Fruit fly (Drosophila melanogaster) ovary, adult (tissue): Measurements from ENCODE around the gene CG9917.

Experiments used
- CG17801 ChIP-seq: fragments of 200-800 bp; optimal IDR thresholded peaks from 2 replicates; lab custom pipeline; 2019; ENCODE audit warnings: missing biosample characterization, mild to moderate bottlenecking, missing genetic modification characterization, moderate library complexity; ENCODE audit not compliant: partially characterized antibody

The CG9917 gene

DNA sequence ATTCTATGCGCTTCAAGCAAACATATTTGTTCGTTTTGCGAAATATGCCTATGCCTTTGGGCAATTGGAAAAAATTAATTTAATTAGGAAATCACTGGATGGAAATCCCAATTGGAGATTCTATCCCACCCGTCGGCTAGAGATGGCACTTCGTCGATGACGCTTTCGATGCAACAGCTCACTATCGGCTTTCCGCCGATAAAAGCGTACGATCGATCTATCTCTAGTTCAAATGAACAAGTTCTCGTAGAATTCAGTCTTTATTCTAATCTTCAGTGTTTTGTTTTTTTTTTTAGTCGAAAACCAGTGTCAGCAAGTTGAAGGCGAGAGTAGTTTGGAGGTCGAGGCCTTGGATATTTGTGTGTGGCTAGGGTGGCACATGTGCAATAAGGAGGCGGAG, at the start of gene CG9917, which contains the start of gene CG32579:
CG9917 (minus strand) TSS at position 169 of the 400 bp plus-strand sequence.
CG32579 (plus strand) TSS at position 224 of the 400 bp plus-strand sequence.
- peak; percentile 27 for TF ChIP-seq CG17801

DNA sequence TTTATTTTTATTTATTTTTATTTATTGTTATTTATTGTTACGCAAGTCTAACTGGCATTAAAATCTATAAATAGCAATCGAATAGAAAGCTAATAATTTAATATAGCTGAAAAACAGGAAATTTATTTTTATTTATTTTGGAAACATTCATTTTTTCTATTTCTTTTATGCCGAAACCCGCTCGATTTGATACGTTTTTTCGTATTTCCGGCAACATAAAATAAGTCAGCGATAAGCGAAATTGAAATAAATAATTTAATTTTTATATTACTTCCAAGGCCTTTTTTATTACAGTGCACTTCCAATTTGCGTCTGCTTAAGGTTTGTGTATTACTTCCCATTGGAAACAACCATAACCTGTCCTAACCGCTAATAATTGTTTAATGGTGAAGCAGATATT, 48.9 kb upstream of the CG9917 start:
- no peak for TF ChIP-seq CG17801

DNA sequence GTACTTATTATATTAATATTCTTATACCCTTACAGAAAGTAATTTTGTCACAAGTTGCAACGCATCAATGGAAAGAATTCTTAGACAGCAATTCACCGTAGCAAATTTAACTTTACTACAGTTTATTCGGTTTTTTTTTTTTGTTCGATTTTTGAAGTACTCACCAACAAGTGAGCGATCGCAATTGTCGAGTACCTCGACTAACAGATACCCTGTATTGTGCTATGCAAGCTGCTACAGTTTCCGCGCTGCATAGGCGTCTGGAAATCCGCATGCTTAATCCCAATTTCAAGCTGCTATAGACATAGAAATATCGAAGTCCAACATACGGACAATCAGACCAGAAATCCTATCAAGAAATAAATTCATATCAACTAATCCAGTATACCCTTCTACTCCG, 45.6 kb upstream of the CG9917 start:
- TF ChIP-seq CG17801, result no peak

DNA sequence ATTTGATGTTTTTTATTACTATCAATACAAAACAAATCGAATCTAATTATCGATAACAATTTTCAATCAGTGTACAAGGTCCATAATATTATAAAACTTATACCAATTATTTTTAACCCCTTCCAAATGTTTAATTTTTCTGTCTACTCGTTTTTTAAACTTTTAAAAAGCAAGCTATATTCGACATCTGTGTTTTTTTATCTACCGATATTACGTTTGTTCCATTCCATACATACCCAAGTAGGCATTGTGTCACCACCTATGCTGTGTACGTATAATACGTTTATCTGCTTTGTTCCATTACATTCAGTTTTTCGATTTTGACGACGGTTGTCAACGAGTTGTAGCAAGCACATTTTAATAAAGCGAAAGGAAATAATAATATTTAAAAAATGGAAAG, 38.3 kb upstream of the CG9917 start, which contains the start of gene nonA:
nonA (plus strand) TSS at position 264 of the 400 bp plus-strand sequence.
- TF ChIP-seq CG17801, result no peak

DNA sequence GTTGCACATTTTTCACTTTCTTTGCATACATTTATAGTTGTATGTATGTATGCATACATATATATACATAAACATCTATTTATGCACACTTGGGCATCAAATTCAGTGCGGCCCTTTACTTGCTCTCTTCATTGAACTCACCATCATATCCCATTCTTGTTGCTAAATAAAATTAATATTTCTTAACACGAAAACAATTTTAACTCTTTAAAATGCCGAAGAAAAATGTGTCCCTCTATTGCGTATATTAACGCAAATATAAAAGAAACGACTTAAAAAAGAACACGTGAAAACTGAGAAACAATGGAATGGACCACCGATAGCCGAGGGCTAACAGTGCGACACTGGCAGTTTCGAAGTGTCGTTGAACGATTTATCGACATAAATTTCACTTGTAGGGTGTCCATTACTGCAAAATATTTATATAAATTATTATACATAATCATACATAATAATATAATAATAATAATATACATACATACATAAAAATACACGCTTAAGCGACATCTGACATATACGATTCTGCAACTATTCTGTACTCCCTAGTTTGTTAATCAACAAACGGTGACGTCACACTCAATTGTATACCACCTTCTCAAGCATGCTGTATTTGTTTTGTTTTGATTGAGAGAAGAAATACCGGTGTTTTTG, 35.8 kb upstream of the CG9917 start, which contains the start of the genes U2af50 and PIG-Q:
U2af50 (minus strand) TSS at position 370 of the 651 bp plus-strand sequence.
PIG-Q (plus strand) TSS at position 474 of the 651 bp plus-strand sequence.
- TF ChIP-seq CG17801, result peak; percentile 94

DNA sequence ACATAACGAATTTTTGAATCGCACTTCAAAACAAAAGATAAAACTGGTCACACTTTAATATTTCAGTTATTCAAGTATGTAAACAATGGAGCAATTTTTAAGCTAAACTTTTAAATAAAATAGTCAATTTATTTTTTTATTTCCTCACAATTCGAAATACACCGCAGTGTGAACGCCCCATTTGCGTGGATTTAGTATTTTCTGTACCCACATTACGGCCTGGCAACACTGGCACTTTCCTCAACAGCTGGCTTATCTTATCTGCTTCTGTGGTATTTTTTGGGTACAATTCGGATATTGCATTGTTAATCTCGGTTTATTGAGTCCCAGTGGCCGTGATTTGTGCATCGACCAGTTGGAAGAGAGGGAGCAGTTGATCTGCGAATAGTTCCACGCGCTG, 27.0 kb upstream of the CG9917 start, which contains the start of gene sl:
sl (plus strand) TSS at position 254 of the 400 bp plus-strand sequence.
- no peak for TF ChIP-seq CG17801

DNA sequence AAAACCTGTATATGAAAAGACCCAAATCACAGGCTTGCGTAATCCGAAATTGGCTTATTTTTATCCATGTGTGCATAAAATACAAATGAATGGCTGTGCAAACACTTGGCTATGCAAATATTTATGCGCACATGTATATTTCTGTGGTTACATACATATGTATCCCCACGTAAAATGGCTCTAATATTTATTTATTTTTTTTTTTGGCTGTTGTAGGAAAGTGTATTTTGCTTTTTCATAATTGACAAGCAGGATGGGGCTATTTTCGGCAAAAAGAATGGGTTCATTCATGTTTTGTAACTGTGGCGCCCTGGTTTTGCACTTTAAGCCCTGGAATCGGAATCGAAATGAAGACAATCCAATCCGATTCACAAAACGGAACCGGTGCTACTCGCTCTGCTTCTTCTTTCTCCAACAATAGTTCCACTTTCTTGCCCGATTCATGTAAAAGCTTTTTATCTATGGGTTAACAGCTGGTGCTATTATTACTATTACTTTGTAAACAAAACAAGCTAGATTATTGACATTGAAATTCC, 12.1 kb upstream of the CG9917 start:
- TF ChIP-seq CG17801, result peak; percentile 66

DNA sequence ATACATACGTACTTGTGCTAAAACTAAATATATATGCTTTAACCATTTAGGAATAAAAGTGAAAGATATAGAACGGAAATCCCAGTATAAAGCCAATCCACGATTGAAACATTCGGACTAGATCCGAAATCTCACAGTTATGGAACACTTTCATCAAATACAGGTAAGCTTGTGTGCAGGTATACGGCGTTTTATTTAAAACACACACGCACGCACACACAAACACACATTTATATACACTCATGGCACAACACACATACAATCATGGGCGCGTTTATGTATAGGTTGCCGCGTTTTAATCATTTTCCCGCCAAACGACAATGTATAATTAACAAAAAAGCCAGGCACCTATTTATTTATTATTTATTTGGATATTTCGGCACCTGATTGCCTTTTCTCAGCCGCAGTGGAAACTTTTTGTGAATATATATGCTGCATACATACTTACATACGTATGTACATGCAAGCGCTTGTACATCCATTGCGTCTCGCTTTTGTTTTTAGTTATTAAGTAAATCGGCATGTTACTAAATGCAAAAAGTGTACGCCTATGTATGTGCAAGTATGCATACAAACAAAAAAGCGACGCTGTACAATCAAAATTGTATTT, 11.3 kb upstream of the CG9917 start:
- no peak for TF ChIP-seq CG17801

DNA sequence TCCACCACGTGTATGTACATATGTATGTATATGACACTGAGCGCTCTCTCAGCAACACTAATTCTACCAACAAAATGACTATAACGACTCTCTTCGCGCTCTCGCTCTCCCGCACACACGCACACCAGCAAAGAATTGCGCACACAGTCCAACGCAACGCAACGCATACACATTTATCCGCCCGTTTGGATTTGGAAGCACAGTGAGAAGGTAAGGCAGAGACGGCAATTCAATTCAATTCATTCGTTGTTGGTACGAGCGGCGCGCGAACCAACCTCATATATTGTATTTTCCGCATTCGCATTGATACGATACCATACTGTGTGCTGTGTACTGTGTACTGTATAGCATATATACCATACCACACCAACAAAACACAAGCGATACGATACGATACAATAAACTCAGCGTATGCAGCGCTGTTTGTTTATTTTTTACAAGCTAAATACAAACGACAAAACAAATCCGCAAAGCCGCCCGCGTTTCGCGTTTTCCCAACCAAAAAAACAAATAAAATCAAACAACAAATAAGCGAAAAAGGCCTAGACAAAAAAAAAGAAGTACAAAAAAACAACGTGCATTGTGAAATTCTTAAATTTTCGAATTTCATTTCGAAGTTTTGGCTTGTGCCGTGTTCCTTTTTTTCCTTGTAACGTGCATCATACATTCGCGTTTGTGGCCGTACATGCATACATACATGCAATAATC, 10.6 kb upstream of the CG9917 start, which contains the start of the genes CG9921 and Dsp1:
CG9921 (minus strand) TSS at position 167 of the 708 bp plus-strand sequence.
Dsp1 (plus strand) TSS at position 179 of the 708 bp plus-strand sequence.
- TF ChIP-seq CG17801, result peak; percentile 55

DNA sequence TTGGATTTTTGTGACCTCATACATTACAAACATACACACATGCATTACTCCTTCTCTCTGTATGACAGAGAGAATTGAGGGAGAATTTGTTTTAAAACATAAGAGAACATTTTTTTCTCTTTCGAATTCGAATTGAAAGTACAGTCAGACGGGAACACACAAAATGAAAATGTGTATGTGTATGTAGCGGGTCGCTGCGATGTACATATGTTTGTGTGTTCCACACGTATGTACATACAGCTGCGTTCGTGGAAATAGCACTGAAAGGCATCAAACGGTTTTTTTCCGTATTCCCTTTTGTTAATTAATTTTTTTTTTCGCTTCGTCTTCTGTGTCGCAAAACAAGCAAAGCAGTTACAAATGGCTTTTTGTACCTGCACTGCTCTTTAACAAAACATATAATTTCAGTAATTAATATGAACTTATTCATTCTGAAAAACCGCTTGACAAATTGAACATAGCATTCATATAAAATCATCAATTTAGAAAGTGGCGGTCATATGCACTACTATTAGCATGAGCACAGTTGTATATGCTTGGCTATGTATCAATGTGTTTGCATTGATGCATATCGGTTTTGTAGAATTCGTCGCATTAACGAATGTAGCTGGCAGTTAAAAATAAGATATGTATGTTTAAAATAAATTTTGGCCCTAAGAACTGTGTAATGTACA, 9.7 kb upstream of the CG9917 start:
- TF ChIP-seq CG17801, result peak; percentile 93

DNA sequence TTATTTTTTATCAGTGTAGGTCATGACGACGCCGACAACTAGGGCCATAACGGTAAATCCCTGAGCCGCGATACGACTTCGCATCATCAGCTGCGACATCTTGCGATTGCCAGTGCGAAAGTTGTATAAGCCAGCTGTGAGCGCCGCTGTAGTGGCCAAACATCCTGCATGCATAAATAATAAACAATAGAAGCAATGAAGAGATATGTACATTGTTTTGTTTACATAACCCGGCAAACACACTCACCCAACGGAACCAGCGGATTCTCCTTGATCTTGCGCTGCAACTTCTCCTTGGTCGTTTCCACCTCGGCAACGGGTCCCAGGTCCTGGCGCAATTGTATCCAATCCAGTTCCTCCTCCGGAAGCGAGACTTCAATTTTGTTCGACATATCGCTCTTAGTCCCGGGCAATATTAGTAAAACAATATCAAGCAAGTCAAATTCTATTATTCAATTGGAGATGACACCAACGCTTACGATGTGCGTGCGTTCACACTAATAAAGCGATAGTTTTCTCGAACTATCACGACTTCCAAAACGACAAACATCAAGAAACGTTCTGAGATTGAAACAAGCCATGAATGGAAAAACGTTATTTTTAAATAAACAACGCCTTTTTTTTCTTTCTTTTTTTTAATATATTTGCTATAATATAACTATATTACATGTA, 8.7 kb upstream of the CG9917 start:
- no peak for TF ChIP-seq CG17801

DNA sequence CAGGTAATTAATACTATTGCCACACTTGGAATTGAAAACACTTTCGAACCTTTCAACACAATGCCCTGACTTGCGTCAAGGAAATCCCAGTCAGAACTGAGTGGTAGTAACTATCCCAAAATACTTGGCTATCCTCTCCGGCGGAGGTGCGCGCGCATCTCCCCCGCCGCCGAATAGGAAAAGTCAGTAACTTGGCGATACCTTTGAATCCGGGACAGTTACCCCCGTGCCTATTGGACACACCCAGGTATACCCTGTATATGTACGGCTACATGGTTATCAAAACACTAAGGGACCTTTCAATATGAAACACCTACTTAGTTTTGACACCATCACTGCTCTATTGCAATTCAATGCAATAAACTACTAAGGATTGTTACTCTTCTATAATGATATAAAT, 7.6 kb upstream of the CG9917 start, which contains the start of gene CG9919:
CG9919 (minus strand) TSS at position 101 of the 400 bp plus-strand sequence.
- TF ChIP-seq CG17801, result no peak

DNA sequence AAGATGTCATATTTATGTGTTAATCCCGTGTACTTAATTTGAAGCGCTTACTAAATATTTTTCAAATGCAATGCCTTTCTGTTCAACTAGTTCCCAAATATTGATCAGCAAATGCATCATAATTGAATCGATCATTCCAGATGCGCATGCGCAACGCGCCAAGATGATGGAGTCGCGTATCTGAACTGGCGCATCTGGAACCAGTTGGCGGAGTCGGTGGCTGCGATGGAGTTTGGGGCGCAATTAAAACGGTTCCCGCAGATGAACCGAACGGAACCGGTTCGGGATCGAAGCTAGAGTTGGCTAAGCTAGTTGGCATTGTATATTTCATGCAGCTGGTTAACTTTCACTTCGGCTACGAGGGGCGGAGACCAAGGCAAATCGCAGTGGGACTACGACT, 2.4 kb upstream of the CG9917 start, which contains the start of gene CalpC:
CalpC (plus strand) TSS at position 292 of the 400 bp plus-strand sequence.
- no peak for TF ChIP-seq CG17801

DNA sequence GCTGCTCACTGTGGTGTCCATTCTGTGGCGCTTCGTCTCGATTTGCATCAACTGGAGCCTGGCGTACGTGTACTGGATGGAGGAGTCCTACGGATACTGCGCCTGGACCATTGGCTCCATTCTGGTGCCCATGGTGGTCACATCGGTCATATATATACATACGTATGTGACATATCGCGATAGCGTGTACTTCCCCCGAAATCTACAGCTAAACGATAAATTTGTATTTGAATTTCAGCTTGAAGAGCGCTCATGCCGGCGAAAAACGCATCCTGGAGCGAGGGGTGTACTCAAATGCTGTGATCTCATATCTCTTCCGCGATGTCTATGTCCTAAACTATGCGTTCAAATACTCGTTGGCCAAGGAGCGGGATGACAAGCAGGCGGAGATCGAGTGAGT, 505 bp upstream of the CG9917 start:
- no peak for TF ChIP-seq CG17801

DNA sequence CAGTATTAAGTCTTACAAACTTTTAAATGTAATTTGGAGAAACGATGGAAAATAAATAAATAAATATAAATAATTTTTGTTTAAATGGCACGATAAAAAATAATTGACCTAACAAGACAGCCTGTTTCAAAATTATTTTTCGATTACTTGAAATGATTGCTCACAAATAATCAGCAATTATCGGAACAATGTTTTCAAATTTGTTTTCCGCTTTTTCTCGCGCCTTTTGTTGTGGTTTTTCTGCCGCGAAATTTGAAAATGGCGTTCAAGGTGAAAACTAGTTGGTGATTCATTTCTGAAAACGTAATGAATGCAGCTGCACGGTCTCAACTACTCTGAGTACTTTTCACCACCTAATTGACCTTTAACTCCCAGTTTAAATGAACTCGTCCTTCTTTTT, 2.0 kb downstream of the CG9917 start:
- no peak for TF ChIP-seq CG17801
